Worm (Caenorhabditis elegans): ENCODE results near the gene flp-4.

The flp-4 gene

DNA sequence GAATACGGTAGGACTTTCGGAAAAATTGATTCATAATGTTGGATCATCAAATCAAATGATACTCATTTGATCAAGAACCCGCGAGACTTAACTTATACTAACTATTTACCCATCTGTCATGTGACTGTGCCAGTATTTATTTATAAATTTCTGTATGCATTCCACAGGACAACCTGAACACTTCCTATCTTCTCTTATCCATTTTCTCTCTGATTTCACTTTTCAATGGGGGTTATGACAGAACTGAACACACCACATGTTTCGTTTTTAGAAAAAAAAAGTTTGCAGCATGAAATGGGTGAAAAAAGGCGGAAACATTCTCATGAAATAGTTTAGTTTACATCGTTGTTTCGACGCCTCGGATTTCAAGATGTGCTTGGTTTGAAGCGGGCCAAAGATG lies 31.1 kb upstream of the flp-4 start (continued):
- no peak for TF ChIP-seq Y48G9A.11 (GFP tag; IDR thresholded peaks at IDR 0.05)
- TF ChIP-seq mes-2 (tag; optimal IDR thresholded peaks at IDR 0.05; ENCODE audit: poor library complexity, severe bottlenecking) = no peak

ce11 chrII:10019669-10020068 lies 29.0 kb upstream of the flp-4 start:
- TF ChIP-seq mdl-1 (tag; optimal IDR thresholded peaks at IDR 0.05) = peak in 1 of 2 experiments; percentile 7
- TF ChIP-seq nhr-76 (tag; optimal IDR thresholded peaks at IDR 0.05) = no peak
- TF ChIP-seq T20F7.1 (GFP tag; optimal IDR thresholded peaks at IDR 0.05) = no peak
- TF ChIP-seq ceh-20 (GFP tag; IDR thresholded peaks at IDR 0.05) = peak; percentile 56; the same call in 1 of the 2 replicates
- TF ChIP-seq F44E2.7 (GFP tag; IDR thresholded peaks at IDR 0.05) = no peak
- TF ChIP-seq nhr-28 (tag; optimal IDR thresholded peaks at IDR 0.05) = peak; percentile 72
- peak; percentile 52; the same call in 1 of the 2 replicates for TF ChIP-seq tra-1 (GFP tag; IDR thresholded peaks at IDR 0.05)
- peak; percentile 18 for TF ChIP-seq dve-1 (tag; optimal IDR thresholded peaks at IDR 0.05; ENCODE audit: insufficient read depth)
- TF ChIP-seq cey-2 (tag; optimal IDR thresholded peaks at IDR 0.05; ENCODE audit: borderline replicate concordance, insufficient read depth) = peak; percentile 54
- TF ChIP-seq hlh-30 (tag; optimal IDR thresholded peaks at IDR 0.05; ENCODE audit: insufficient read depth) = peak; percentile 85
- peak; percentile 62 for TF ChIP-seq dmd-6 (GFP tag; IDR thresholded peaks at IDR 0.05)

DNA sequence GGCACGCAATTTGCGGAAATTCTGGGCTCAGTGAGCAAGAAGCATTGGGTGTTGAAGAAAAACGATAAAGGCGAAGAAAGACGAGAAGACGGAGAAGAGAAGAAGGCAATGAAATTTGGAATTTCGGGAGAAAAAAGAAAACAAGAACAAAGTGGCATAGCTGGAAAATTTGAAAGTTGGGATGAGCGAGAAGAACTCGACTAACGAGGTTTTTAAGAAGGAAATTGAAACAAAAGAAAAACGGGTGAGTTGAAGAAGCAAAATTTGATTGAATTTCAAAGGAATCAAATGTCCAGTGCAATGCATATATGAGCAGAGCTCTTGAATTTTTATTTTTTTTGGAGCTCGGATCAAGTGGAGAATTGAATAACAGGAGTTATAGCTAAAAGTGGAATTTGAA lies 26.9 kb upstream of the flp-4 start:
- TF ChIP-seq rbr-2 (tag; optimal IDR thresholded peaks at IDR 0.05) = no peak
- no peak for TF ChIP-seq dpl-1 (GFP tag; optimal IDR thresholded peaks at IDR 0.05)
- no peak for TF ChIP-seq dmd-9 (GFP tag; IDR thresholded peaks at IDR 0.05)
- no peak for TF ChIP-seq lsy-2 (tag; optimal IDR thresholded peaks at IDR 0.05)
- no peak for TF ChIP-seq pqm-1 (tag; optimal IDR thresholded peaks at IDR 0.05)
- TF ChIP-seq spr-1 (tag; optimal IDR thresholded peaks at IDR 0.05) = no peak
- no peak for TF ChIP-seq gei-8 (GFP tag; optimal IDR thresholded peaks at IDR 0.05)
- no peak for TF ChIP-seq nhr-102 (tag; optimal IDR thresholded peaks at IDR 0.05)
- TF ChIP-seq ces-1 (GFP tag; optimal IDR thresholded peaks at IDR 0.05) = peak; percentile 9
- TF ChIP-seq duxl-1 (tag; optimal IDR thresholded peaks at IDR 0.05; ENCODE audit: poor library complexity) = no peak
- TF ChIP-seq lim-7 (GFP tag; IDR thresholded peaks at IDR 0.05) = no peak
- no peak for TF ChIP-seq set-16 (GFP tag; IDR thresholded peaks at IDR 0.05)
- no peak for TF ChIP-seq nhr-28 (tag; optimal IDR thresholded peaks at IDR 0.05)
- peak; percentile 44 for TF ChIP-seq fkh-10 (GFP tag; optimal IDR thresholded peaks at IDR 0.05)
- no peak for TF ChIP-seq arid-1 (GFP tag; conservative IDR thresholded peaks at IDR 0.05)
- no peak for TF ChIP-seq lin-29 (GFP tag; IDR thresholded peaks at IDR 0.05)
- no peak for TF ChIP-seq hlh-30 (tag; optimal IDR thresholded peaks at IDR 0.05; ENCODE audit: insufficient read depth)

DNA sequence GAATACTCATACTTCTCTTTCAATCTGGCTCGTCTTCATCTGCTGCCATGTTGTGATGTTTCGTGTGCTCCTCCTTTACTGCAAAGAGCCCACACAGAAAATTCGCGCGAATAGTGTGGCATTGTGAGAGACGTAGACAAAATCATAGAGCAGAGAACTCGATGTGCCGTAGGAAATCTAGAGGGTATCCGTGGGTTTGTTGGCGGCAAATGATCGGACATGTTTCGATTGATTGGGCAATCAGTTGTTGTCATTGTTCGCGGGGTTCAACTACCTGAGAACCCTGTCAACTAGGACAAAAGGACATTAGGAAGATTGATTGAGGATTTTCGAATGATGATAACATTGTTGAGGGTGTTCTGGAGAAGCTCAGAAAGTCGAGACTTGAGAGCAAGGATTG lies 23.6 kb upstream of the flp-4 start:
- TF ChIP-seq fkh-10 (GFP tag; optimal IDR thresholded peaks at IDR 0.05) (no peak), nhr-10 (tag; optimal IDR thresholded peaks at IDR 0.05) (no peak), mdt-29 (GFP tag; IDR thresholded peaks at IDR 0.05) (no peak), ZK546.5 (tag; optimal IDR thresholded peaks at IDR 0.05) (no peak), unc-62 (GFP tag; optimal IDR thresholded peaks at IDR 0.05 in 1 of 2) (peak in 1 of 2 experiments; percentile 13), unc-62 (tag; optimal IDR thresholded peaks at IDR 0.05) (no peak), vab-7 (GFP tag; IDR thresholded peaks at IDR 0.05) (no peak), fos-1 (tag; optimal IDR thresholded peaks at IDR 0.05) (no peak), tra-1 (GFP tag; IDR thresholded peaks at IDR 0.05) (no peak), nhr-28 (tag; optimal IDR thresholded peaks at IDR 0.05) (no peak), daf-12 (tag; optimal IDR thresholded peaks at IDR 0.05) (no peak), attf-4 (tag; optimal IDR thresholded peaks at IDR 0.05) (no peak), ztf-11 (tag; optimal IDR thresholded peaks at IDR 0.05) (no peak), hif-1 (tag; optimal IDR thresholded peaks at IDR 0.05) (no peak), nhr-11 (tag; optimal IDR thresholded peaks at IDR 0.05) (peak; percentile 25), zfp-3 (GFP tag; conservative IDR thresholded peaks at IDR 0.05) (no peak), ceh-20 (GFP tag; IDR thresholded peaks at IDR 0.05) (no peak), aly-2 (tag; optimal IDR thresholded peaks at IDR 0.05) (no peak), T20F7.1 (GFP tag; optimal IDR thresholded peaks at IDR 0.05) (no peak), Y75B8A.6 (GFP tag; IDR thresholded peaks at IDR 0.05) (no peak), ctbp-1 (GFP tag; IDR thresholded peaks at IDR 0.05) (no peak), cey-2 (tag; optimal IDR thresholded peaks at IDR 0.05; ENCODE audit: borderline replicate concordance, insufficient read depth) (no peak), unc-39 (tag; optimal IDR thresholded peaks at IDR 0.05) (no peak), F26F4.8 (GFP tag; conservative IDR thresholded peaks at IDR 0.05) (no peak), dmd-9 (GFP tag; IDR thresholded peaks at IDR 0.05) (no peak)

Measured in whole organism, L4 larva.